Fruit fly (Drosophila melanogaster) Kc167 (cell line): ENCODE results near the gene CG31870.

ENCODE experiments used
- Myc ChIP-seq: fragments of >200 bp; optimal IDR thresholded peaks from 2 replicates; lab custom pipeline; 2017; ENCODE audit warnings: missing external identifiers
- Sin3A ChIP-seq: fragments of >200 bp; optimal IDR thresholded peaks from 2 replicates; lab custom pipeline; 2018; ENCODE audit warnings: missing external identifiers
- h ChIP-seq: fragments of >200 bp; optimal IDR thresholded peaks from 3 replicates; lab custom pipeline; 2018; ENCODE audit warnings: missing external identifiers
- insv ChIP-seq: fragments of >200 bp; optimal IDR thresholded peaks from 3 replicates; lab custom pipeline; 2018; ENCODE audit warnings: missing external identifiers
- psq ChIP-seq: fragments of >200 bp; optimal IDR thresholded peaks from 2 replicates; lab custom pipeline; 2017; ENCODE audit warnings: missing external identifiers
- ttk ChIP-seq: sonication (Bioruptor generic); optimal IDR thresholded peaks from 2 replicates; lab custom pipeline; 2017; ENCODE audit warnings: missing external identifiers

The CG31870 gene

dm6 chr2L:10789922-10790321 is at the start of gene CG31870:
CG31870 (plus strand) TSS chr2L:10790222.
- TF ChIP-seq ttk (no peak), insv (no peak), Myc (lab: Kevin White, UChicago) (no peak), Sin3A (no peak), h (lab: Kevin White, UChicago) (no peak), psq (lab: Kevin White, UChicago) (no peak)

dm6 chr2L:10743714-10744113 is 46.3 kb upstream of the CG31870 start, which contains the start of gene CG6729:
CG6729 (minus strand) TSS chr2L:10743935.
- no peak for TF ChIP-seq Sin3A
- no peak for TF ChIP-seq Myc (lab: Kevin White, UChicago)
- no peak for TF ChIP-seq ttk
- no peak for TF ChIP-seq h (lab: Kevin White, UChicago)
- no peak for TF ChIP-seq psq (lab: Kevin White, UChicago)
- no peak for TF ChIP-seq insv

- TF ChIP-seq Myc (lab: Kevin White, UChicago) (no peak), insv (no peak)
Observed at dm6 chr2L:10748218-10748617, 41.8 kb upstream of the CG31870 start.

dm6 chr2L:10749607-10750467 is 40.2 kb upstream of the CG31870 start:
- TF ChIP-seq psq (lab: Kevin White, UChicago) (no peak), h (lab: Kevin White, UChicago) (no peak)

- TF ChIP-seq insv (no peak), Sin3A (no peak), psq (lab: Kevin White, UChicago) (no peak), ttk (no peak), h (lab: Kevin White, UChicago) (no peak), Myc (lab: Kevin White, UChicago) (no peak)
Observed at dm6 chr2L:10750915-10751612, 39.0 kb upstream of the CG31870 start.

dm6 chr2L:10751879-10752620 is 38.0 kb upstream of the CG31870 start:
- TF ChIP-seq h (lab: Kevin White, UChicago) (no peak), Sin3A (no peak), psq (lab: Kevin White, UChicago) (no peak), ttk (no peak), insv (no peak), Myc (lab: Kevin White, UChicago) (no peak)

dm6 chr2L:10752668-10753067 is 37.4 kb upstream of the CG31870 start:
- TF ChIP-seq insv (no peak), ttk (no peak), psq (lab: Kevin White, UChicago) (no peak), h (lab: Kevin White, UChicago) (no peak), Sin3A (no peak), Myc (lab: Kevin White, UChicago) (no peak)

- TF ChIP-seq psq (lab: Kevin White, UChicago) (no peak), Sin3A (no peak), ttk (no peak), h (lab: Kevin White, UChicago) (no peak), Myc (lab: Kevin White, UChicago) (no peak), insv (no peak)
Observed at dm6 chr2L:10753618-10754017, 36.4 kb upstream of the CG31870 start.

- TF ChIP-seq Sin3A = no peak
- no peak for TF ChIP-seq insv
Observed at dm6 chr2L:10754599-10754998, 35.4 kb upstream of the CG31870 start.

- no peak for TF ChIP-seq insv
- no peak for TF ChIP-seq h (lab: Kevin White, UChicago)
- TF ChIP-seq ttk = no peak
- no peak for TF ChIP-seq Myc (lab: Kevin White, UChicago)
Observed at dm6 chr2L:10756049-10756448, 34.0 kb upstream of the CG31870 start, which contains the start of gene CG17124. CG17124 (minus strand) TSS chr2L:10756325.

- TF ChIP-seq insv (no peak), ttk (no peak), psq (lab: Kevin White, UChicago) (no peak), Myc (lab: Kevin White, UChicago) (no peak), h (lab: Kevin White, UChicago) (no peak), Sin3A (no peak)
Observed at dm6 chr2L:10757038-10757685, 32.9 kb upstream of the CG31870 start.

dm6 chr2L:10759624-10760023 is 30.4 kb upstream of the CG31870 start:
- TF ChIP-seq insv (no peak), Sin3A (no peak), psq (lab: Kevin White, UChicago) (no peak), h (lab: Kevin White, UChicago) (no peak), Myc (lab: Kevin White, UChicago) (no peak), ttk (no peak)
